Worm (Caenorhabditis elegans) whole organism, late embryonic: ENCODE results near the gene B0495.5.

Experiments used
- C08G9.2 ChIP-seq: sonication (generic microtip); optimal IDR thresholded peaks from 2 replicates; lab custom pipeline; 2016; ENCODE audit warnings: mild to moderate bottlenecking, missing genetic modification characterization, moderate library complexity, missing compliant biosample characterization
- C38D4.7 ChIP-seq: fragments of 200-800 bp; sonication (Bioruptor generic); optimal IDR thresholded peaks from 2 replicates; lab custom pipeline; 2018; ENCODE audit warnings: mild to moderate bottlenecking, missing genetic modification characterization, moderate library complexity, missing compliant biosample characterization
- K02D7.2 ChIP-seq: sonication (generic microtip); optimal IDR thresholded peaks from 2 replicates; lab custom pipeline; 2017; ENCODE audit warnings: mild to moderate bottlenecking, missing genetic modification characterization, missing compliant biosample characterization
- T23F11.4 ChIP-seq: fragments of 200-800 bp; sonication (Bioruptor generic); optimal IDR thresholded peaks from 2 replicates; lab custom pipeline; 2018; ENCODE audit warnings: mild to moderate bottlenecking, missing genetic modification characterization, missing compliant biosample characterization
- ceh-14 ChIP-seq: sonication (generic microtip); optimal IDR thresholded peaks from 2 replicates; lab custom pipeline; 2016; ENCODE audit warnings: missing genotype, missing genetic modification characterization, missing compliant biosample characterization
- ceh-18 ChIP-seq: sonication (generic microtip); optimal IDR thresholded peaks from 2 replicates; lab custom pipeline; 2016; ENCODE audit warnings: missing genetic modification characterization, missing compliant biosample characterization
- ceh-19 ChIP-seq: fragments of 200-800 bp; sonication (Bioruptor generic); optimal IDR thresholded peaks from 2 replicates; lab custom pipeline; 2018; ENCODE audit warnings: mild to moderate bottlenecking, missing genetic modification characterization, missing compliant biosample characterization
- ceh-2 ChIP-seq: sonication (generic microtip); optimal IDR thresholded peaks from 2 replicates; lab custom pipeline; 2016; ENCODE audit warnings: missing genotype, missing genetic modification characterization, missing compliant biosample characterization
- ceh-22 ChIP-seq: sonication (generic microtip); optimal IDR thresholded peaks from 2 replicates; lab custom pipeline; 2017; ENCODE audit warnings: missing biosample characterization, missing genetic modification characterization
- ceh-31 ChIP-seq: sonication (generic microtip); optimal IDR thresholded peaks from 2 replicates; lab custom pipeline; 2016; ENCODE audit warnings: missing genetic modification characterization, missing compliant biosample characterization
- ceh-34 ChIP-seq: sonication (generic microtip); optimal IDR thresholded peaks from 2 replicates; lab custom pipeline; 2016; ENCODE audit warnings: mild to moderate bottlenecking, missing genetic modification characterization, missing compliant biosample characterization
- ceh-9 ChIP-seq: sonication (generic microtip); optimal IDR thresholded peaks from 2 replicates; lab custom pipeline; 2016; ENCODE audit warnings: mild to moderate bottlenecking, missing genetic modification characterization, inconsistent platforms, missing compliant biosample characterization
- dmd-4 ChIP-seq: sonication (generic microtip); optimal IDR thresholded peaks from 2 replicates; lab custom pipeline; 2016; ENCODE audit warnings: borderline replicate concordance, missing genetic modification characterization, missing compliant biosample characterization
- elt-2 ChIP-seq: sonication (generic microtip); optimal IDR thresholded peaks from 2 replicates; lab custom pipeline; 2016; ENCODE audit warnings: missing genetic modification reagents, missing genetic modification characterization, missing compliant biosample characterization
- elt-4 ChIP-seq: sonication (generic microtip); optimal IDR thresholded peaks from 2 replicates; lab custom pipeline; 2016; ENCODE audit warnings: missing genetic modification characterization, missing compliant biosample characterization
- eyg-1 ChIP-seq: sonication (generic microtip); optimal IDR thresholded peaks from 2 replicates; lab custom pipeline; 2016; ENCODE audit warnings: missing genotype, missing genetic modification characterization, missing compliant biosample characterization
- fkh-10 ChIP-seq: fragments of 150-350 bp; optimal IDR thresholded peaks from 2 replicates; lab custom pipeline; 2014; ENCODE audit warnings: missing biosample characterization, missing genetic modification reagents, missing genetic modification characterization
- fkh-6 ChIP-seq: sonication (generic microtip); optimal IDR thresholded peaks from 2 replicates; lab custom pipeline; 2016; ENCODE audit warnings: missing genetic modification characterization, missing compliant biosample characterization
- gmeb-2 ChIP-seq: sonication (generic microtip); optimal IDR thresholded peaks from 2 replicates; lab custom pipeline; 2016; ENCODE audit warnings: missing genetic modification characterization, inconsistent platforms, missing compliant biosample characterization
- hlh-15 ChIP-seq: sonication (generic microtip); optimal IDR thresholded peaks from 2 replicates; lab custom pipeline; 2016; ENCODE audit warnings: missing genetic modification characterization, missing compliant biosample characterization
- lim-6 ChIP-seq: sonication (generic microtip); optimal IDR thresholded peaks from 2 replicates; lab custom pipeline; 2016; ENCODE audit warnings: missing genetic modification characterization, missing compliant biosample characterization
- madf-2 ChIP-seq: sonication (generic microtip); optimal IDR thresholded peaks from 2 replicates; lab custom pipeline; 2017; ENCODE audit warnings: missing genetic modification characterization, missing compliant biosample characterization
- nfya-1 ChIP-seq: sonication (generic microtip); optimal IDR thresholded peaks from 2 replicates; lab custom pipeline; 2017; ENCODE audit warnings: missing genetic modification characterization, mild to moderate bottlenecking, missing compliant biosample characterization, antibody characterized with exemption, moderate library complexity
- nhr-11 ChIP-seq: fragments of 150-350 bp; optimal IDR thresholded peaks from 2 replicates; lab custom pipeline; 2014; ENCODE audit warnings: missing biosample characterization, missing genetic modification characterization
- nhr-232 ChIP-seq: sonication (generic microtip); optimal IDR thresholded peaks from 2 replicates; lab custom pipeline; 2016; ENCODE audit warnings: missing genetic modification characterization, missing compliant biosample characterization
- odd-2 ChIP-seq: sonication (generic microtip); optimal IDR thresholded peaks from 2 replicates; lab custom pipeline; 2017; ENCODE audit warnings: antibody characterized with exemption, mild to moderate bottlenecking, missing genetic modification characterization, missing compliant biosample characterization
- pax-1 ChIP-seq: fragments of 150-350 bp; optimal IDR thresholded peaks from 2 replicates; lab custom pipeline; 2014; ENCODE audit warnings: missing biosample characterization, missing genetic modification characterization
- pha-2 ChIP-seq: sonication (generic microtip); optimal IDR thresholded peaks from 2 replicates; lab custom pipeline; 2017; ENCODE audit warnings: mild to moderate bottlenecking, missing genetic modification characterization, missing compliant biosample characterization
- pha-4 ChIP-seq: fragments of 150-350 bp; optimal IDR thresholded peaks from 2 replicates; lab custom pipeline; 2018; ENCODE audit warnings: missing biosample characterization, missing genetic modification reagents, missing genetic modification characterization
- pqm-1 ChIP-seq: sonication (generic microtip); optimal IDR thresholded peaks from 2 replicates; lab custom pipeline; 2016; ENCODE audit warnings: missing genetic modification characterization, missing compliant biosample characterization
- pros-1 ChIP-seq: fragments of 150-350 bp; optimal IDR thresholded peaks from 2 replicates; lab custom pipeline; 2014; ENCODE audit warnings: missing biosample characterization, missing genetic modification reagents, missing genetic modification characterization
- ref-2 ChIP-seq: sonication (generic microtip); optimal IDR thresholded peaks from 2 replicates; lab custom pipeline; 2016; ENCODE audit warnings: missing genetic modification characterization, missing compliant biosample characterization
- rnt-1 ChIP-seq: sonication (generic microtip); optimal IDR thresholded peaks from 2 replicates; lab custom pipeline; 2016; ENCODE audit warnings: missing genetic modification characterization, missing compliant biosample characterization
- sox-4 ChIP-seq: sonication (generic microtip); optimal IDR thresholded peaks from 2 replicates; lab custom pipeline; 2017; ENCODE audit warnings: mild to moderate bottlenecking, missing genetic modification characterization, inconsistent platforms, missing compliant biosample characterization
- tbx-2 ChIP-seq: sonication (generic microtip); optimal IDR thresholded peaks from 2 replicates; lab custom pipeline; 2016; ENCODE audit warnings: missing genetic modification characterization, missing compliant biosample characterization
- tbx-7 ChIP-seq: sonication (generic microtip); optimal IDR thresholded peaks from 2 replicates; lab custom pipeline; 2016; ENCODE audit warnings: missing genotype, missing genetic modification characterization, missing compliant biosample characterization
- unc-42 ChIP-seq: sonication (generic microtip); optimal IDR thresholded peaks from 2 replicates; lab custom pipeline; 2016; ENCODE audit warnings: missing genotype, missing genetic modification characterization, missing compliant biosample characterization
- unc-86 ChIP-seq: sonication (generic microtip); optimal IDR thresholded peaks from 2 replicates; lab custom pipeline; 2016; ENCODE audit warnings: missing genetic modification characterization, missing compliant biosample characterization
- ztf-16 ChIP-seq: sonication (generic microtip); optimal IDR thresholded peaks from 2 replicates; lab custom pipeline; 2017; ENCODE audit warnings: missing genetic modification characterization, missing compliant biosample characterization

The B0495.5 gene

ce11 chrII:7670039-7670438 lies 28.3 kb downstream of the B0495.5 start:
- TF ChIP-seq gmeb-2 (tag; lab: Kevin White, UChicago) = no peak
- no peak for TF ChIP-seq ceh-14 (tag; lab: Kevin White, UChicago)
- TF ChIP-seq elt-4 (tag; lab: Kevin White, UChicago) = no peak
- no peak for TF ChIP-seq C38D4.7 (GFP tag; lab: Kevin White, UChicago)
- TF ChIP-seq pros-1 (tag; lab: Kevin White, UChicago) = no peak
- TF ChIP-seq rnt-1 = no peak
- no peak for TF ChIP-seq ceh-19 (GFP tag; lab: Kevin White, UChicago)

- TF ChIP-seq tbx-7 (tag; lab: Kevin White, UChicago) = no peak
- TF ChIP-seq unc-86 (tag; lab: Kevin White, UChicago) = no peak
- TF ChIP-seq rnt-1 = no peak
- TF ChIP-seq ztf-16 (tag; lab: Kevin White, UChicago) = no peak
- no peak for TF ChIP-seq ceh-18
- no peak for TF ChIP-seq C08G9.2 (tag; lab: Kevin White, UChicago)
- TF ChIP-seq pha-2 (tag; lab: Kevin White, UChicago) = no peak
- TF ChIP-seq pqm-1 (tag; lab: Kevin White, UChicago) = no peak
- TF ChIP-seq eyg-1 = no peak
- no peak for TF ChIP-seq pax-1
- no peak for TF ChIP-seq nhr-232 (tag; lab: Kevin White, UChicago)
- TF ChIP-seq ceh-34 (tag; lab: Kevin White, UChicago) = peak; percentile 35
- no peak for TF ChIP-seq odd-2
- TF ChIP-seq ceh-31 (tag; lab: Kevin White, UChicago) = peak; percentile 50
- peak; percentile 59 for TF ChIP-seq nfya-1
- peak; percentile 57 for TF ChIP-seq unc-42 (tag; lab: Kevin White, UChicago)
- TF ChIP-seq pha-4 (tag; lab: Kevin White, UChicago) = no peak
- no peak for TF ChIP-seq ceh-14 (tag; lab: Kevin White, UChicago)
- no peak for TF ChIP-seq K02D7.2
- peak; percentile 62 for TF ChIP-seq tbx-2 (tag; lab: Kevin White, UChicago)
- peak; percentile 35 for TF ChIP-seq elt-2 (tag; lab: Kevin White, UChicago)
Measured at ce11 chrII:7669409-7669808, 28.9 kb downstream of the B0495.5 start.

ce11 chrII:7666967-7667366 lies 31.3 kb downstream of the B0495.5 start, which contains the start of gene lir-2:
TSS of gene lir-2 (plus strand) at chrII:7667267.
- TF ChIP-seq lim-6 (tag; lab: Kevin White, UChicago) (no peak), fkh-6 (no peak), eyg-1 (no peak), sox-4 (tag; lab: Kevin White, UChicago) (no peak), dmd-4 (tag; lab: Kevin White, UChicago) (no peak), T23F11.4 (GFP tag; lab: Kevin White, UChicago) (no peak), madf-2 (tag; lab: Kevin White, UChicago) (no peak), hlh-15 (no peak), nhr-11 (tag; lab: Kevin White, UChicago) (no peak), ceh-2 (no peak), unc-42 (tag; lab: Kevin White, UChicago) (no peak)

- TF ChIP-seq ref-2 (tag; lab: Kevin White, UChicago) (no peak), ceh-9 (tag; lab: Kevin White, UChicago) (no peak), elt-2 (tag; lab: Kevin White, UChicago) (no peak), ceh-22 (tag; lab: Kevin White, UChicago) (no peak), ceh-34 (tag; lab: Kevin White, UChicago) (no peak), fkh-10 (GFP tag; lab: Kevin White, UChicago) (no peak)
Measured at ce11 chrII:7666338-7666737, 32.0 kb downstream of the B0495.5 start.
